Fruit fly (Drosophila melanogaster): ENCODE results near the gene CG6565.

Gene CG6565

dm6 chr2L:13366109-13366747 is 7.6 kb upstream of the CG6565 start, which contains the start of the genes Nnp-1 and Grx3 (continued):
- TF ChIP-seq Ets96B (tag; optimal IDR thresholded peaks at IDR 0.05) = no peak
- no peak for TF ChIP-seq CG15336 (GFP tag; IDR thresholded peaks at IDR 0.05)
- peak; percentile 39 for TF ChIP-seq Smox (GFP tag; optimal IDR thresholded peaks at IDR 0.05)
- peak; percentile 45 for TF ChIP-seq Hr39 (GFP tag; optimal IDR thresholded peaks at IDR 0.05)
- TF ChIP-seq CG8319 (GFP tag; optimal IDR thresholded peaks at IDR 0.05) = peak; percentile 22
- TF ChIP-seq Ets21C (GFP tag; optimal IDR thresholded peaks at IDR 0.05) = peak; percentile 20

DNA sequence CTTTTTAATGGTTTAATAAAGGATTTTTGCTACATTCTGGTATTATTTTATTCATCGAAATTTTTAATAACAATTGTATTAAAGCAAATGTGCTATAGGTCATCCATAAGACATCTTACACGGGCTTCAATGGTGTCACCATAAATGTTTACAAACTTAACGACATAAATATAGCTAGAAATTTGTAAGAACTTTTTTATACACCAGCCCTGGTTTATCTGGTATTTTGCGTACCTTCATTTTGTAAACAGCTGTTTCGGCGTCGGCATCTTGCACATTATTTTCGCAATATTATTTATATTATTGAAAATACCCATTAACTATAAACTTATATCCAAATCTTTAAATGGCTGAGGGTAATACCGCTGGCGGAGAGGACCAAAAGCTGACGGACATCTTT is 6.4 kb upstream of the CG6565 start, which contains the start of gene Tap42:
Gene Tap42, plus strand, starts transcription at position 240 of the 400 bp plus-strand sequence.
- TF ChIP-seq cyc (GFP tag; optimal IDR thresholded peaks at IDR 0.05) (peak; percentile 9), lz (GFP tag; optimal IDR thresholded peaks at IDR 0.05) (peak; percentile 5), Eip78C (GFP tag) (peak; percentile 79), esn (GFP tag; optimal IDR thresholded peaks at IDR 0.05) (peak; percentile 45), CG15336 (GFP tag; IDR thresholded peaks at IDR 0.05) (no peak), CG1621 (tag; optimal IDR thresholded peaks at IDR 0.05) (no peak), Hr4 (GFP tag; optimal IDR thresholded peaks at IDR 0.05) (peak; percentile 25), Smox (GFP tag; optimal IDR thresholded peaks at IDR 0.05) (peak; percentile 37), Sox102F (GFP tag; optimal IDR thresholded peaks at IDR 0.05) (no peak), CG3032 (tag; optimal IDR thresholded peaks at IDR 0.05) (peak; percentile 3), pdm3 (GFP tag; optimal IDR thresholded peaks at IDR 0.05) (peak; percentile 25), CG9139 (GFP tag; optimal IDR thresholded peaks at IDR 0.05) (no peak), acj6 (GFP tag; optimal IDR thresholded peaks at IDR 0.05) (peak; percentile 24), dsx (GFP tag; optimal IDR thresholded peaks at IDR 0.05; ENCODE audit: poor library complexity, severe bottlenecking) (no peak), Eip93F (GFP tag; optimal IDR thresholded peaks at IDR 0.05) (peak; percentile 34)

DNA sequence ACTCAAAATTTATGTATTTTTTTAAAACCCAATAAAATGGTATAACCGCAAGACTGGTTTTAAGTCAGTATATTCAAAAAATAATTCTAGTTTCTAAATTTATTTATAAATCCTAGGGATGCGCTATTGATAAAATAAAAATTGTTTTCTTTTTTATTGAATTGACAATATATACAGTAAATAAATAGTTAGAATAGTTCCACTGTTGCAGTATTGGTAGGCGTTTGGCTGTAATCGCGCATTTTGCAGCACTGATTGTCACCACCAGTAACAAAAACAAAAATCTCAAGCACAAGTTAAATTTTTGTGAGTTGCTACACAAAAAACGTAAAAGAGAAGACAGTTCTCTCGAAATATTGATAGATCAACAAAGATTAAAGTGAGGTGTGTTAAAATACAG is 4.9 kb upstream of the CG6565 start, which contains the start of gene CG31855:
Gene CG31855, plus strand, starts transcription at position 265 of the 400 bp plus-strand sequence.
- peak; percentile 85 for TF ChIP-seq Sox14 (GFP tag; optimal IDR thresholded peaks at IDR 0.05)
- TF ChIP-seq CG3032 (tag; optimal IDR thresholded peaks at IDR 0.05) = peak; percentile 64
- TF ChIP-seq pdm3 (GFP tag; optimal IDR thresholded peaks at IDR 0.05) = peak; percentile 83
- peak; percentile 80 for TF ChIP-seq eg (GFP tag; IDR thresholded peaks at IDR 0.05)
- peak; percentile 71 for TF ChIP-seq CG10669 (GFP tag; optimal IDR thresholded peaks at IDR 0.05)
- peak; percentile 76 for TF ChIP-seq net (GFP tag; optimal IDR thresholded peaks at IDR 0.05)
- TF ChIP-seq dac (GFP tag; optimal IDR thresholded peaks at IDR 0.05) = peak; percentile 32
- peak; percentile 65 for TF ChIP-seq Ets21C (GFP tag; optimal IDR thresholded peaks at IDR 0.05)
- TF ChIP-seq CG31627 (GFP tag; optimal IDR thresholded peaks at IDR 0.05) = peak; percentile 79
- TF ChIP-seq Met (GFP tag; optimal IDR thresholded peaks at IDR 0.05) = peak; percentile 87
- peak; percentile 27 for TF ChIP-seq fd59A (GFP tag; optimal IDR thresholded peaks at IDR 0.05)
- peak; percentile 91 for TF ChIP-seq esn (GFP tag; optimal IDR thresholded peaks at IDR 0.05)
- TF ChIP-seq Sox15 (GFP tag; optimal IDR thresholded peaks at IDR 0.05) = peak; percentile 38
- TF ChIP-seq CG10631 (GFP tag; optimal IDR thresholded peaks at IDR 0.05) = peak; percentile 71
- TF ChIP-seq OdsH (GFP tag; optimal IDR thresholded peaks at IDR 0.05) = peak; percentile 83
- TF ChIP-seq Eip78C (GFP tag) = peak; percentile 93
- TF ChIP-seq Lpt (GFP tag; optimal IDR thresholded peaks at IDR 0.05) = peak; percentile 60
- TF ChIP-seq CG8119 (GFP tag; IDR thresholded peaks at IDR 0.05) = peak; percentile 66
- TF ChIP-seq CG11902 (GFP tag; optimal IDR thresholded peaks at IDR 0.05) = peak; percentile 52
- peak; percentile 84 for TF ChIP-seq cyc (GFP tag; optimal IDR thresholded peaks at IDR 0.05)
- peak; percentile 65 for TF ChIP-seq CG6854 (GFP tag; optimal IDR thresholded peaks at IDR 0.05)
- no peak for TF ChIP-seq CG6276 (GFP tag; optimal IDR thresholded peaks at IDR 0.05)
- peak; percentile 50 for TF ChIP-seq spab (GFP tag; optimal IDR thresholded peaks at IDR 0.05)
- peak; percentile 70 for TF ChIP-seq CG32006 (GFP tag; optimal IDR thresholded peaks at IDR 0.05)
- TF ChIP-seq CG11294 (GFP tag; IDR thresholded peaks at IDR 0.05) = peak; percentile 47; the same call in 1 of the 2 replicates
- TF ChIP-seq CG15336 (GFP tag; IDR thresholded peaks at IDR 0.05) = peak; percentile 72
- peak; percentile 64 for TF ChIP-seq CG6808 (GFP tag; optimal IDR thresholded peaks at IDR 0.05)
- peak in 1 of 2 experiments; percentile 77 for TF ChIP-seq ss (GFP tag; optimal IDR thresholded peaks at IDR 0.05)
- TF ChIP-seq svp (GFP tag) = peak; percentile 90
- peak; percentile 73 for TF ChIP-seq CG7368 (GFP tag; optimal IDR thresholded peaks at IDR 0.05)
- TF ChIP-seq achi (GFP tag; optimal IDR thresholded peaks at IDR 0.05) = peak; percentile 83
- TF ChIP-seq CG6792 (GFP tag; optimal IDR thresholded peaks at IDR 0.05) = peak; percentile 79
- peak; percentile 83 for TF ChIP-seq Smox (GFP tag; optimal IDR thresholded peaks at IDR 0.05)
- TF ChIP-seq CG4318 (GFP tag; optimal IDR thresholded peaks at IDR 0.05) = no peak
- TF ChIP-seq CG3919 (GFP tag; optimal IDR thresholded peaks at IDR 0.05) = peak; percentile 89
